Worm (Caenorhabditis elegans): ENCODE results near the gene M88.4.

ce11 chrIII:4520057-4520456 is 28.8 kb upstream of the M88.4 start, which contains the start of gene cdh-4:
- TF ChIP-seq lir-3 (tag; optimal IDR thresholded peaks at IDR 0.05) (no peak), ces-1 (GFP tag; optimal IDR thresholded peaks at IDR 0.05) (no peak), aly-2 (tag; optimal IDR thresholded peaks at IDR 0.05) (no peak), pqm-1 (tag; optimal IDR thresholded peaks at IDR 0.05) (no peak), tag-97 (GFP tag; IDR thresholded peaks at IDR 0.05) (no peak), nhr-76 (tag; optimal IDR thresholded peaks at IDR 0.05) (no peak), fkh-10 (GFP tag; optimal IDR thresholded peaks at IDR 0.05) (no peak), mdl-1 (tag; optimal IDR thresholded peaks at IDR 0.05) (no peak), zag-1 (tag; optimal IDR thresholded peaks at IDR 0.05) (no peak), dmd-8 (GFP tag; IDR thresholded peaks at IDR 0.05) (no peak), ceh-32 (tag; optimal IDR thresholded peaks at IDR 0.05; ENCODE audit: poor library complexity) (no peak), ztf-11 (tag; optimal IDR thresholded peaks at IDR 0.05) (no peak)

Data from whole organism, L4 larva.